Fruit fly (Drosophila melanogaster) whole organism, embryonic: ENCODE measurements around the gene br.

Experiments
- Adf1 ChIP-seq: fragments of 200-800 bp; sonication (Bioruptor generic); IDR thresholded peaks from 2 replicates; pipeline ENCODE4 v1.3.6; 2022; ENCODE audit warnings: missing biosample characterization, missing genetic modification characterization
- Antp ChIP-seq: fragments of 200-800 bp; sonication (Bioruptor generic); optimal IDR thresholded peaks from 3 replicates; lab custom pipeline; 2016; ENCODE audit warnings: missing biosample characterization, missing genetic modification characterization
- Asciz ChIP-seq: fragments of 200-800 bp; sonication (Bioruptor generic); optimal IDR thresholded peaks from 2 replicates; lab custom pipeline; 2017; ENCODE audit warnings: missing biosample characterization, mild to moderate bottlenecking, missing genetic modification characterization, missing genetic modification reagents
- CG10366 ChIP-seq: fragments of 200-800 bp; sonication (Bioruptor generic); IDR thresholded peaks from 2 replicates; pipeline ENCODE4 v1.3.6; 2022; ENCODE audit warnings: missing biosample characterization, missing genetic modification characterization
- CG11247 ChIP-seq: fragments of 200-800 bp; sonication (Bioruptor generic); IDR thresholded peaks from 2 replicates; pipeline ENCODE4 v1.3.6; 2022; ENCODE audit warnings: missing biosample characterization, missing genetic modification characterization
- CG12769 ChIP-seq: fragments of 200-800 bp; sonication (Bioruptor generic); optimal IDR thresholded peaks from 2 replicates; lab custom pipeline; 2019; ENCODE audit warnings: missing biosample characterization, mild to moderate bottlenecking, missing genetic modification characterization, moderate library complexity
- CG16863 ChIP-seq: fragments of 200-800 bp; sonication (Bioruptor generic); optimal IDR thresholded peaks from 3 replicates; lab custom pipeline; 2016; ENCODE audit warnings: missing biosample characterization, missing genetic modification characterization
- CG17912 ChIP-seq: fragments of 200-800 bp; sonication (Bioruptor generic); optimal IDR thresholded peaks from 2 replicates; lab custom pipeline; 2018; ENCODE audit warnings: missing biosample characterization, mild to moderate bottlenecking, missing genetic modification characterization
- CG3407 ChIP-seq: fragments of 200-800 bp; sonication (Bioruptor generic); optimal IDR thresholded peaks from 2 replicates; lab custom pipeline; 2018; ENCODE audit warnings: missing biosample characterization, mild to moderate bottlenecking, missing genetic modification characterization
- CG4854 ChIP-seq: fragments of 200-800 bp; sonication (Bioruptor generic); optimal IDR thresholded peaks from 2 replicates; lab custom pipeline; 2016; ENCODE audit warnings: missing biosample characterization, missing genetic modification characterization, inconsistent platforms
- CG7271 ChIP-seq: fragments of 200-800 bp; sonication (Bioruptor generic); optimal IDR thresholded peaks from 2 replicates; lab custom pipeline; 2018; ENCODE audit warnings: missing biosample characterization, mild to moderate bottlenecking, missing genetic modification characterization, moderate library complexity
- CG7786 ChIP-seq: fragments of 200-800 bp; sonication (Bioruptor generic); optimal IDR thresholded peaks from 2 replicates; lab custom pipeline; 2016; ENCODE audit warnings: missing biosample characterization, missing genetic modification characterization
- CG9817 ChIP-seq: fragments of 200-800 bp; sonication (Bioruptor generic); optimal IDR thresholded peaks from 2 replicates; lab custom pipeline; 2018; ENCODE audit warnings: missing biosample characterization, mild to moderate bottlenecking, missing genetic modification characterization, moderate library complexity
- CG9876 ChIP-seq: fragments of 200-800 bp; sonication (Bioruptor generic); optimal IDR thresholded peaks from 2 replicates; lab custom pipeline; 2016; ENCODE audit warnings: missing biosample characterization, missing genetic modification characterization
- Drgx ChIP-seq: fragments of 200-800 bp; sonication (Bioruptor generic); IDR thresholded peaks from 2 replicates; pipeline ENCODE4 v1.3.6; 2022; ENCODE audit warnings: missing biosample characterization, missing genetic modification characterization
- GATAe ChIP-seq: fragments of 200-800 bp; sonication (Bioruptor generic); conservative IDR thresholded peaks from 2 replicates; pipeline ENCODE4 v1.3.6; 2022; ENCODE audit warnings: missing biosample characterization, missing genetic modification characterization
- HmgD ChIP-seq: fragments of 200-800 bp; sonication (Bioruptor generic); optimal IDR thresholded peaks from 3 replicates; lab custom pipeline; 2016; ENCODE audit warnings: missing biosample characterization, missing genetic modification characterization
- Nf-YA ChIP-seq: fragments of 200-800 bp; sonication (Bioruptor generic); IDR thresholded peaks from 2 replicates; pipeline ENCODE4 v1.3.6; 2022; ENCODE audit warnings: missing biosample characterization, missing genetic modification characterization
- Sox100B ChIP-seq: fragments of 200-800 bp; sonication (Bioruptor generic); optimal IDR thresholded peaks from 3 replicates; lab custom pipeline; 2018; ENCODE audit warnings: missing biosample characterization, mild to moderate bottlenecking, missing genetic modification characterization
- Spps ChIP-seq: fragments of 200-800 bp; sonication (Bioruptor generic); optimal IDR thresholded peaks from 2 replicates; lab custom pipeline; 2018; ENCODE audit warnings: missing biosample characterization, mild to moderate bottlenecking, missing genetic modification characterization
- Trl ChIP-seq, 3 experiments: fragments of >200 bp in 2 of 3; fragments of 200-800 bp in 1 of 3; sonication (Bioruptor generic) in 1 of 3; optimal IDR thresholded peaks; 2 replicates in 1 of 3; 3 replicates in 2 of 3; lab custom pipeline; 2016 to 2017; ENCODE audit warnings: missing biosample characterization in 1 of 3, missing genetic modification characterization in 1 of 3
- aop ChIP-seq: fragments of 200-800 bp; sonication (Bioruptor generic); IDR thresholded peaks from 2 replicates; pipeline ENCODE4 v1.3.6; 2022; ENCODE audit warnings: missing biosample characterization, missing genetic modification characterization
- ato ChIP-seq: fragments of 200-800 bp; sonication (Bioruptor generic); IDR thresholded peaks from 2 replicates; pipeline ENCODE4 v1.3.6; 2022; ENCODE audit warnings: missing biosample characterization, missing genetic modification characterization; ENCODE audit not compliant: partially characterized antibody
- chinmo ChIP-seq: fragments of 200-800 bp; sonication (Bioruptor generic); IDR thresholded peaks from 4 replicates; pipeline ENCODE4 v1.3.6; 2022; ENCODE audit warnings: missing biosample characterization, missing genetic modification characterization; ENCODE audit not compliant: partially characterized antibody
- crc ChIP-seq: fragments of 200-800 bp; sonication (Bioruptor generic); optimal IDR thresholded peaks from 2 replicates; lab custom pipeline; 2016; ENCODE audit warnings: missing biosample characterization, missing genetic modification characterization
- crol ChIP-seq: fragments of 200-800 bp; sonication (Bioruptor generic); IDR thresholded peaks from 2 replicates; pipeline ENCODE4 v1.3.6; 2022; ENCODE audit warnings: missing biosample characterization, missing genetic modification characterization
- dimm ChIP-seq: fragments of 200-800 bp; sonication (Bioruptor generic); IDR thresholded peaks from 2 replicates; pipeline ENCODE4 v1.3.6; 2022; ENCODE audit warnings: missing biosample characterization, missing genetic modification characterization
- ems ChIP-seq: fragments of 200-800 bp; sonication (Bioruptor generic); optimal IDR thresholded peaks from 3 replicates; lab custom pipeline; 2016; ENCODE audit warnings: missing biosample characterization, missing genetic modification characterization
- ftz-f1 ChIP-seq: fragments of 200-800 bp; sonication (Bioruptor generic); optimal IDR thresholded peaks from 2 replicates; lab custom pipeline; 2016; ENCODE audit warnings: missing biosample characterization, missing genetic modification characterization
- grau ChIP-seq: fragments of 200-800 bp; optimal IDR thresholded peaks from 3 replicates; lab custom pipeline; 2019; ENCODE audit warnings: missing biosample characterization, mild to moderate bottlenecking, missing genetic modification characterization, moderate library complexity
- gsb ChIP-seq: fragments of 200-800 bp; sonication (Bioruptor generic); IDR thresholded peaks from 2 replicates; pipeline ENCODE4 v1.3.6; 2022; ENCODE audit warnings: missing biosample characterization, missing genetic modification characterization
- gsb-n ChIP-seq: fragments of 200-800 bp; sonication (Bioruptor generic); optimal IDR thresholded peaks from 3 replicates; lab custom pipeline; 2018; ENCODE audit warnings: missing biosample characterization, mild to moderate bottlenecking, missing genetic modification characterization
- mld ChIP-seq: fragments of 200-800 bp; sonication (Bioruptor generic); IDR thresholded peaks from 3 replicates; pipeline ENCODE4 v1.3.6; 2022; ENCODE audit warnings: missing biosample characterization, missing genetic modification characterization; ENCODE audit not compliant: partially characterized antibody
- pan ChIP-seq, 4 experiments: fragments of >200 bp in 3 of 4; fragments of 200-800 bp in 1 of 4; sonication (Bioruptor generic) in 1 of 4; optimal IDR thresholded peaks in 3 of 4; IDR thresholded peaks in 1 of 4; 2 replicates each; pipeline versions ENCODE4 v1.3.6 to Lab custom; 2017 to 2022; ENCODE audit warnings: missing biosample characterization in 2 of 4, missing genetic modification characterization in 2 of 4, mixed read lengths in 1 of 4
- seq ChIP-seq: fragments of 200-800 bp; sonication (Bioruptor generic); IDR thresholded peaks from 2 replicates; pipeline ENCODE4 v1.3.6; 2022; ENCODE audit warnings: missing biosample characterization, missing genetic modification characterization
- sug ChIP-seq: fragments of 200-800 bp; optimal IDR thresholded peaks from 2 replicates; lab custom pipeline; 2019; ENCODE audit warnings: missing biosample characterization, mild to moderate bottlenecking, missing genetic modification characterization, moderate library complexity
- tin ChIP-seq: fragments of 200-800 bp; sonication (Bioruptor generic); optimal IDR thresholded peaks from 3 replicates; lab custom pipeline; 2016; ENCODE audit warnings: missing biosample characterization, missing genetic modification characterization
- tio ChIP-seq: fragments of 200-800 bp; sonication (Bioruptor generic); optimal IDR thresholded peaks from 2 replicates; lab custom pipeline; 2017; ENCODE audit warnings: missing biosample characterization, missing genetic modification characterization, inconsistent platforms
- tll ChIP-seq, 2 experiments: fragments of 200-800 bp in 1 of 2; fragments of >200 bp in 1 of 2; sonication (Bioruptor generic) in 1 of 2; optimal IDR thresholded peaks; 2 replicates each; lab custom pipeline; 2017 to 2019; ENCODE audit warnings: missing biosample characterization in 2 of 2, missing genetic modification characterization in 2 of 2, mild to moderate bottlenecking in 1 of 2, moderate library complexity in 1 of 2
- trh ChIP-seq: fragments of 200-800 bp; sonication (Bioruptor generic); optimal IDR thresholded peaks from 2 replicates; lab custom pipeline; 2016; ENCODE audit warnings: missing biosample characterization, missing genetic modification characterization
- tx ChIP-seq: fragments of 200-800 bp; sonication (Bioruptor generic); optimal IDR thresholded peaks from 2 replicates; lab custom pipeline; 2016; ENCODE audit warnings: missing biosample characterization, missing genetic modification characterization

Gene br

DNA sequence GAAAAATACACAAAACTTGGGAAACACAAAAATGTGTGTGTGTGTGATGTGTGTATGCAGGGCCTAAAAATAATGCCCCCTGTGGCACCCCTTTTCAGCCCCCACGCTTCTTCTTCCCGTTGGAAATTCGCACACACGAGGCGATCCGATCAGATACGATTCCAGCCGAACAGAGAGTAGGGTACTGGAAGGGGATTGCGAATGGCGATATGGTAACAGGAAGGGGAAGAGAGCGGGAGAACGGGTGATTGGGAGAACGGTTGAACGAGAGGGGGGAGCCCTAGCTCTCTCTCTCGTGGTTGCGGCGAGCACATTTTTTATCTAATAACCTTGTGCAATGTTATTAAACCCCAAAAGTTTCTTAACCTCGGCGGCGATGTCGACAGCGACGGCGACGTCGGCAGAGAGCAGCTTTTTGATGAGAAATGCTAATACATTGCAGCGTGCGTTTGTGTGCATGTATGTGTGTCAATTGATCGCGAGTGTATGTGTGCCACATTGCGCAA, 42.0 kb downstream of the br start (continued):
- TF ChIP-seq crc (no peak), HmgD (GFP tag; lab: Kevin White, UChicago) (no peak), CG7271 (no peak), pan (optimal IDR thresholded peaks at IDR 0.05; lab: Kevin White, UChicago) (no peak), pan (GFP tag; optimal IDR thresholded peaks at IDR 0.05 in 1 of 2, IDR thresholded peaks at IDR 0.05 in 1 of 2) (peak in 1 of 2 experiments; percentile 8), CG9876 (no peak), crol (peak; percentile 83), gsb (GFP tag; lab: Robert Waterston, UW) (no peak), seq (no peak), aop (GFP tag; lab: Robert Waterston, UW) (no peak), CG17912 (GFP tag; lab: Kevin White, UChicago) (no peak), CG12769 (tag; lab: Kevin White, UChicago) (peak; percentile 81), ftz-f1 (GFP tag; lab: Kevin White, UChicago) (peak; percentile 80), chinmo (0 out of 4 replicates have a peak, but pooled peaks have one; percentile 45), Asciz (GFP tag; lab: Kevin White, UChicago) (no peak), Adf1 (GFP tag; lab: Robert Waterston, UW) (peak; percentile 81; the same call in 1 of the 2 replicates), trh (no peak), grau (tag; lab: Kevin White, UChicago) (no peak), Sox100B (no peak), CG4854 (GFP tag; lab: Kevin White, UChicago) (no peak), tio (GFP tag; lab: Kevin White, UChicago) (no peak), Trl (optimal IDR thresholded peaks at IDR 0.05; lab: Kevin White, UChicago) (peak; percentile 35 to 52), Trl (GFP tag; optimal IDR thresholded peaks at IDR 0.05; lab: Kevin White, UChicago) (no peak), tx (GFP tag; lab: Kevin White, UChicago) (no peak), tll (GFP tag; optimal IDR thresholded peaks at IDR 0.05; lab: Kevin White, UChicago) (no peak), CG9817 (tag; lab: Kevin White, UChicago) (no peak)
- TF ChIP-seq, all 482 proteins: peak for 12

dm6 chrX:1617673-1618608, 43.0 kb downstream of the br start:
- TF ChIP-seq CG11247 (GFP tag; lab: Robert Waterston, UW) (no peak), CG7786 (GFP tag; lab: Kevin White, UChicago) (no peak), GATAe (no peak), tin (GFP tag; lab: Kevin White, UChicago) (no peak), pan (optimal IDR thresholded peaks at IDR 0.05; lab: Kevin White, UChicago) (no peak), pan (GFP tag; optimal IDR thresholded peaks at IDR 0.05 in 1 of 2, IDR thresholded peaks at IDR 0.05 in 1 of 2) (no peak), dimm (no peak), ems (GFP tag; lab: Kevin White, UChicago) (no peak), Antp (GFP tag; lab: Kevin White, UChicago) (no peak), gsb-n (tag; lab: Kevin White, UChicago) (no peak), Drgx (GFP tag; lab: Robert Waterston, UW) (peak; percentile 53), Nf-YA (GFP tag; lab: Robert Waterston, UW) (no peak), sug (tag; lab: Kevin White, UChicago) (peak; percentile 19), Spps (no peak), CG16863 (GFP tag; lab: Kevin White, UChicago) (no peak), crol (peak; percentile 74), CG10366 (GFP tag; lab: Robert Waterston, UW) (no peak), ftz-f1 (GFP tag; lab: Kevin White, UChicago) (no peak), ato (GFP tag; lab: Robert Waterston, UW) (no peak), CG3407 (GFP tag; lab: Kevin White, UChicago) (no peak), mld (GFP tag; lab: Robert Waterston, UW) (no peak)
